Fruit fly (Drosophila melanogaster) whole organism, prepupa: Measurements from ENCODE around the gene CG34426.

Experiments
- Blimp-1 ChIP-seq: fragments of 200-800 bp; sonication (Bioruptor generic); optimal IDR thresholded peaks from 3 replicates; lab custom pipeline; 2017; ENCODE audit warnings: missing biosample characterization, missing genetic modification characterization, mild to moderate bottlenecking, moderate library complexity, missing genetic modification reagents
- CG10669 ChIP-seq: fragments of 200-800 bp; sonication (Bioruptor generic); optimal IDR thresholded peaks from 3 replicates; lab custom pipeline; 2018; ENCODE audit warnings: missing biosample characterization, mild to moderate bottlenecking, missing genetic modification characterization, moderate library complexity
- CG11762 ChIP-seq: fragments of 200-800 bp; sonication (Bioruptor generic); optimal IDR thresholded peaks from 3 replicates; lab custom pipeline; 2016; ENCODE audit warnings: missing biosample characterization, missing genetic modification characterization; ENCODE audit not compliant: insufficient read depth
- CG6792 ChIP-seq: fragments of 200-800 bp; sonication (Bioruptor generic); optimal IDR thresholded peaks from 3 replicates; lab custom pipeline; 2016; ENCODE audit warnings: missing biosample characterization, missing genetic modification characterization
- Eip75B ChIP-seq: fragments of 200-800 bp; sonication (Bioruptor generic); optimal IDR thresholded peaks from 3 replicates; lab custom pipeline; 2016; ENCODE audit warnings: missing biosample characterization, missing genetic modification characterization
- Ets96B ChIP-seq: fragments of 200-800 bp; optimal IDR thresholded peaks from 2 replicates; lab custom pipeline; 2019; ENCODE audit warnings: missing biosample characterization, mild to moderate bottlenecking, missing genetic modification characterization, moderate library complexity
- Hr39 ChIP-seq: fragments of 200-800 bp; sonication (Bioruptor generic); optimal IDR thresholded peaks from 2 replicates; lab custom pipeline; 2016; ENCODE audit warnings: missing biosample characterization, missing genetic modification characterization
- Sox102F ChIP-seq: fragments of 200-800 bp; sonication (Bioruptor generic); optimal IDR thresholded peaks from 2 replicates; lab custom pipeline; 2016; ENCODE audit warnings: missing biosample characterization, mild to moderate bottlenecking, missing genetic modification characterization
- eg ChIP-seq: fragments of 200-800 bp; sonication (Bioruptor generic); IDR thresholded peaks from 3 replicates; pipeline ENCODE4 v1.3.6; 2022; ENCODE audit warnings: missing biosample characterization, missing genetic modification characterization
- esn ChIP-seq: fragments of 200-800 bp; sonication (Bioruptor generic); optimal IDR thresholded peaks from 2 replicates; lab custom pipeline; 2016; ENCODE audit warnings: missing biosample characterization, mild to moderate bottlenecking, missing genetic modification characterization, moderate library complexity
- net ChIP-seq: fragments of 200-800 bp; sonication (Bioruptor generic); optimal IDR thresholded peaks from 3 replicates; lab custom pipeline; 2016; ENCODE audit warnings: missing biosample characterization, missing genetic modification characterization
- pdm3 ChIP-seq: fragments of 200-800 bp; sonication (Bioruptor generic); optimal IDR thresholded peaks from 3 replicates; lab custom pipeline; 2016; ENCODE audit warnings: missing biosample characterization, missing genetic modification characterization
- spab ChIP-seq: fragments of 200-800 bp; sonication (Bioruptor generic); optimal IDR thresholded peaks from 2 replicates; lab custom pipeline; 2017; ENCODE audit warnings: missing biosample characterization, mild to moderate bottlenecking, missing genetic modification characterization, missing genetic modification reagents
- svp ChIP-seq: fragments of 200-800 bp; sonication (Bioruptor generic); peaks from one replicate; lab custom pipeline; 2016; ENCODE audit warnings: missing biosample characterization, missing genetic modification characterization

dm6 chr3L:8825560-8825959 lies 23.3 kb downstream of the CG34426 start:
- TF ChIP-seq spab (GFP tag; lab: Kevin White, UChicago) = no peak
- no peak for TF ChIP-seq Ets96B (tag; lab: Kevin White, UChicago)
- no peak for TF ChIP-seq Hr39 (GFP tag; lab: Kevin White, UChicago)
- TF ChIP-seq CG10669 (GFP tag; lab: Kevin White, UChicago) = no peak
- no peak for TF ChIP-seq CG6792 (GFP tag; lab: Kevin White, UChicago)
- no peak for TF ChIP-seq net
- TF ChIP-seq CG11762 = no peak
- peak; percentile 86 for TF ChIP-seq Blimp-1 (GFP tag; lab: Kevin White, UChicago)
- TF ChIP-seq Sox102F (GFP tag; lab: Kevin White, UChicago) = no peak
- TF ChIP-seq pdm3 = no peak
- no peak for TF ChIP-seq eg
- TF ChIP-seq svp (GFP tag; lab: Kevin White, UChicago) = no peak
- TF ChIP-seq esn (GFP tag; lab: Kevin White, UChicago) = no peak
- no peak for TF ChIP-seq Eip75B (GFP tag; lab: Kevin White, UChicago)
